Worm (Caenorhabditis elegans): ENCODE results near the gene srbc-30.

DNA sequence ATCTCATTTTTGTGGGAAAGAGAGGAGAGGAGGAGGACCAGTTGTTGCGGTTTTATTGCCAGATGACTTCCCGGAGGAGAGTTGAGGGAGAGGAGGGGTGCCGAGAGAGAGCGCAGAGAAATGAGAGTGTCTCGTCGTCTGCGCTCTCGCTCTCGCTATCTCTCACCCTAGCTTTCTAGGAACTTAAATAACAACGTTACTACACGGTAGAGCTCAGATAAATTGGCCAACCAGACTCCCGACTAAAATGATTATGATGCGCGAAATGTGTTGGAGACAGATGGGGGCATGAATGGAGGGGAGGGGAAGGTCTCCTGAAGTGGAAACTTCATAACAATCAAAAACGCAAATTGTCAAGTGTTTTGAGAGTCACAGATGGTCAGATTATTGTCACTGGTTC is 25.6 kb downstream of the srbc-30 start:
- no peak for TF ChIP-seq aly-2 (tag; optimal IDR thresholded peaks at IDR 0.05)
- TF ChIP-seq isw-1 (GFP tag; IDR thresholded peaks at IDR 0.05), result no peak
